Worm (Caenorhabditis elegans): Measurements from ENCODE around the gene chts-1.

- TF ChIP-seq ceh-62 (tag; optimal IDR thresholded peaks at IDR 0.05) (no peak), pqm-1 (tag; optimal IDR thresholded peaks at IDR 0.05) (no peak), ZK546.5 (tag; optimal IDR thresholded peaks at IDR 0.05) (no peak), F44E2.7 (GFP tag; IDR thresholded peaks at IDR 0.05) (no peak), dve-1 (tag; optimal IDR thresholded peaks at IDR 0.05; ENCODE audit: insufficient read depth) (no peak), nhr-11 (tag; optimal IDR thresholded peaks at IDR 0.05) (no peak)
These were observed 59.0 kb downstream of the chts-1 start for ce11 chrX:7460516-7460915.

Measured in whole organism, L4 larva.